Worm (Caenorhabditis elegans) whole organism, L3 larva: ENCODE data around the gene pges-2.

Experiments used
- R02D3.7 ChIP-seq: fragments of 150-350 bp; optimal IDR thresholded peaks from 2 replicates; lab custom pipeline; 2014; ENCODE audit warnings: missing biosample characterization, missing genetic modification characterization
- egl-27 ChIP-seq: sonication (generic microtip); optimal IDR thresholded peaks from 4 replicates; lab custom pipeline; 2017; ENCODE audit warnings: missing biosample characterization, missing genetic modification reagents, missing genetic modification characterization
- fkh-2 ChIP-seq: fragments of 150-350 bp; optimal IDR thresholded peaks from 2 replicates; lab custom pipeline; 2014; ENCODE audit warnings: missing biosample characterization, missing genetic modification reagents, missing genetic modification characterization
- pqm-1 ChIP-seq: fragments of 150-350 bp; optimal IDR thresholded peaks from 2 replicates; lab custom pipeline; 2017; ENCODE audit warnings: missing biosample characterization, missing genetic modification characterization, inconsistent platforms
- skn-1 ChIP-seq: fragments of 150-350 bp; optimal IDR thresholded peaks from 2 replicates; lab custom pipeline; 2014; ENCODE audit warnings: missing biosample characterization, missing genetic modification characterization
- zag-1 ChIP-seq: fragments of 150-350 bp; optimal IDR thresholded peaks from 2 replicates; lab custom pipeline; 2014; ENCODE audit warnings: missing biosample characterization, missing genetic modification characterization

DNA sequence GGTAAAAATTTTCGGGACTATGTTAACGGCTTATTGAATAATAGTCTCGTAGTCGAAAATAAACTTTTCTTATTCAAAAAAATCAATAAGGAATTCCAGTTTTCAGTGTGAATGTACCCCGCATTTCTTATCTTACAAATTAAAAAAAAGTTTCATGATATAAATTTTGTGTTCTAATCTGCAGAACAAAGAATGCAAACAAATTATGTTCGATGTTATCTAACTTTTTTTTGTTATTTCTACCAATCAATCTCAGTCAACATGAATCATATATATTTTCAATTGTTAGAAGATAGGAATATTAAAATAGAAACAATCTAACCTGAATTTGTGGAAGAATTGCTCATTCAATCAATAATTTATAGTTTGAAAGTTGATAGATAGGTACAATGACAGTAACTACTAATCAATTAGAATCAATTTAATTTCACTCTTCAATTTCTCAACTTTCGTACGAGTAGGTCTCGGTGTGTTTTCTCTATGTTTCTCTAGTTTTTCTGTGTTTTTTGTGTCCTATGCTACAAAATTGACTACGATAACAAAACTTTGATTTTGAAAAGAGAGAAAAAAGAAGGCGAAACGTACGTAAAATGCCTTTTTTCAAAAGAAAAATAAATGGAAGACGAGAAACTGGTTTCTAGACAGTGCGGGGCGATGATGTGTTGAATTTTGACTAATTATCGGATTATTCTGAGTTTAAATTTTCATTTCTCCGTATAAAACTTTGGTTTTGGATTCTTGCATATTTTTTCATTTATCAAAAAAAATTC, 17.5 kb downstream of the pges-2 start, which contains the start of the genes unc-43 and Y43C5B.3:
- TF ChIP-seq fkh-2 (tag; lab: Kevin White, UChicago) (no peak), R02D3.7 (tag; lab: Kevin White, UChicago) (no peak), zag-1 (tag; lab: Kevin White, UChicago) (no peak), pqm-1 (tag; lab: Kevin White, UChicago) (peak; percentile 86), egl-27 (tag; lab: Kevin White, UChicago) (no peak), skn-1 (no peak)
